Worm (Caenorhabditis elegans) whole organism, young adult: Measurements from ENCODE around the gene K01A6.7.
A peak's percentile ranks its signal among the peaks of the same experiment; 100 is the strongest.

ENCODE experiments used
- C06A6.2 ChIP-seq: fragments of 200-800 bp; sonication (Bioruptor generic); conservative IDR thresholded peaks from 2 replicates; pipeline ENCODE4 v1.3.6; 2022; ENCODE audit warnings: missing genetic modification characterization, missing compliant biosample characterization
- F37B4.10 ChIP-seq: fragments of 200-800 bp; sonication (Bioruptor generic); IDR thresholded peaks from 2 replicates; pipeline ENCODE4 v1.3.6; 2022; ENCODE audit warnings: missing genetic modification characterization, missing compliant biosample characterization
- F39B2.1 ChIP-seq: fragments of 200-800 bp; sonication (Bioruptor generic); IDR thresholded peaks from 2 replicates; pipeline ENCODE4 v1.3.6; 2022; ENCODE audit warnings: missing genetic modification reagents, missing genetic modification characterization, missing compliant biosample characterization
- F55B11.4 ChIP-seq: sonication (generic microtip); optimal IDR thresholded peaks from 2 replicates; lab custom pipeline; 2016; ENCODE audit warnings: missing compliant biosample characterization, missing genetic modification characterization, borderline replicate concordance; ENCODE audit not compliant: insufficient read depth
- F57C9.4 ChIP-seq: sonication (generic microtip); optimal IDR thresholded peaks from 2 replicates; lab custom pipeline; 2017; ENCODE audit warnings: mild to moderate bottlenecking, missing genetic modification characterization, missing compliant biosample characterization
- Y53F4B.3 ChIP-seq: fragments of 200-800 bp; sonication (Bioruptor generic); IDR thresholded peaks from 2 replicates; pipeline ENCODE4 v1.3.6; 2022; ENCODE audit warnings: missing genetic modification reagents, missing genetic modification characterization, missing compliant biosample characterization
- Y79H2A.3 ChIP-seq: fragments of 200-800 bp; sonication (Bioruptor generic); conservative IDR thresholded peaks from 2 replicates; pipeline ENCODE4 v1.3.6; 2022; ENCODE audit warnings: missing genetic modification reagents, missing genetic modification characterization, missing compliant biosample characterization
- attf-5 ChIP-seq: fragments of 200-800 bp; sonication (Bioruptor generic); optimal IDR thresholded peaks from 2 replicates; lab custom pipeline; 2018; ENCODE audit warnings: mild to moderate bottlenecking, missing genetic modification characterization, missing compliant biosample characterization
- ceh-40 ChIP-seq: fragments of 200-800 bp; sonication (Bioruptor generic); IDR thresholded peaks from 2 replicates; pipeline ENCODE4 v1.3.6; 2022; ENCODE audit warnings: missing genetic modification characterization, missing compliant biosample characterization
- ceh-58 ChIP-seq: fragments of 200-800 bp; sonication (Bioruptor generic); IDR thresholded peaks from 2 replicates; pipeline ENCODE4 v1.3.6; 2022; ENCODE audit warnings: missing genetic modification characterization, missing compliant biosample characterization
- ceh-91 ChIP-seq: fragments of 200-800 bp; sonication (Bioruptor generic); IDR thresholded peaks from 2 replicates; pipeline ENCODE4 v1.3.6; 2022; ENCODE audit warnings: missing genetic modification reagents, missing genetic modification characterization, missing compliant biosample characterization
- chd-7 ChIP-seq: sonication (generic microtip); optimal IDR thresholded peaks from 2 replicates; lab custom pipeline; 2016; ENCODE audit warnings: mild to moderate bottlenecking, missing genetic modification characterization, moderate library complexity, missing compliant biosample characterization
- dox-1 ChIP-seq: fragments of 200-800 bp; sonication (Bioruptor generic); IDR thresholded peaks from 2 replicates; pipeline ENCODE4 v1.3.6; 2022; ENCODE audit warnings: missing genetic modification reagents, missing genetic modification characterization, missing compliant biosample characterization
- dpff-1 ChIP-seq: sonication (generic microtip); optimal IDR thresholded peaks from 2 replicates; lab custom pipeline; 2017; ENCODE audit warnings: mild to moderate bottlenecking, missing genetic modification characterization, missing compliant biosample characterization
- hlh-12 ChIP-seq: sonication (generic microtip); optimal IDR thresholded peaks from 2 replicates; lab custom pipeline; 2016; ENCODE audit warnings: missing genetic modification characterization, missing compliant biosample characterization
- hmg-1.2 ChIP-seq: fragments of 200-800 bp; sonication (Bioruptor generic); IDR thresholded peaks from 2 replicates; pipeline ENCODE4 v1.3.6; 2022; ENCODE audit warnings: missing genetic modification reagents, missing genetic modification characterization, missing compliant biosample characterization
- lin-54 ChIP-seq: fragments of 200-800 bp; sonication (Bioruptor generic); optimal IDR thresholded peaks from 2 replicates; lab custom pipeline; 2018; ENCODE audit warnings: mild to moderate bottlenecking, missing genetic modification characterization, missing compliant biosample characterization
- lir-1 ChIP-seq: fragments of 200-800 bp; sonication (Bioruptor generic); conservative IDR thresholded peaks from 2 replicates; pipeline ENCODE4 v1.3.6; 2022; ENCODE audit warnings: missing genetic modification reagents, missing genetic modification characterization, missing compliant biosample characterization
- madf-3 ChIP-seq: fragments of 200-800 bp; sonication (Bioruptor generic); IDR thresholded peaks from 2 replicates; pipeline ENCODE4 v1.3.6; 2022; ENCODE audit warnings: missing genetic modification reagents, missing genetic modification characterization, missing compliant biosample characterization
- nfya-2 ChIP-seq: fragments of 200-800 bp; sonication (Bioruptor generic); IDR thresholded peaks from 2 replicates; pipeline ENCODE4 v1.3.6; 2022; ENCODE audit warnings: missing genetic modification reagents, missing genetic modification characterization, missing compliant biosample characterization
- nhr-120 ChIP-seq: fragments of 200-800 bp; sonication (Bioruptor generic); IDR thresholded peaks from 2 replicates; pipeline ENCODE4 v1.3.6; 2022; ENCODE audit warnings: missing genetic modification characterization, missing compliant biosample characterization
- nhr-179 ChIP-seq: sonication (generic microtip); optimal IDR thresholded peaks from 2 replicates; lab custom pipeline; 2016; ENCODE audit warnings: mild to moderate bottlenecking, missing genetic modification characterization, missing compliant biosample characterization
- nhr-27 ChIP-seq: fragments of 200-800 bp; sonication (Bioruptor generic); optimal IDR thresholded peaks from 2 replicates; lab custom pipeline; 2018; ENCODE audit warnings: mild to moderate bottlenecking, missing genetic modification characterization, moderate library complexity, missing compliant biosample characterization
- nhr-80 ChIP-seq: sonication (generic microtip); optimal IDR thresholded peaks from 2 replicates; lab custom pipeline; 2016; ENCODE audit warnings: missing genetic modification characterization, missing compliant biosample characterization
- rpc-1 ChIP-seq, 2 experiments: fragments of 150-350 bp in 1 of 2; sonication (generic microtip) in 1 of 2; optimal IDR thresholded peaks; 2 replicates each; lab custom pipeline; 2014 to 2018; ENCODE audit warnings: missing biosample characterization in 1 of 2, missing genetic modification characterization in 1 of 2, missing genetic modification reagents in 1 of 2, missing genotype in 1 of 2
- sea-2 ChIP-seq: fragments of 200-800 bp; sonication (Bioruptor generic); IDR thresholded peaks from 2 replicates; pipeline ENCODE4 v1.3.6; 2022; ENCODE audit warnings: missing genetic modification characterization, missing compliant biosample characterization
- snpc-1.1 ChIP-seq: sonication (generic microtip); optimal IDR thresholded peaks from 2 replicates; lab custom pipeline; 2017; ENCODE audit warnings: missing genetic modification characterization, mild to moderate bottlenecking, missing compliant biosample characterization, antibody characterized with exemption, moderate library complexity, missing genotype, missing genetic modification reagents; ENCODE audit not compliant: insufficient read depth
- snpc-1.3 ChIP-seq: sonication (generic microtip); optimal IDR thresholded peaks from 2 replicates; lab custom pipeline; 2017; ENCODE audit warnings: missing genetic modification characterization, mild to moderate bottlenecking, missing compliant biosample characterization, antibody characterized with exemption, moderate library complexity, missing genotype, missing genetic modification reagents; ENCODE audit not compliant: insufficient read depth
- somi-1 ChIP-seq: fragments of 200-800 bp; sonication (Bioruptor generic); optimal IDR thresholded peaks from 2 replicates; lab custom pipeline; 2018; ENCODE audit warnings: mild to moderate bottlenecking, missing genetic modification characterization, missing compliant biosample characterization
- unc-62 ChIP-seq: fragments of 150-350 bp; optimal IDR thresholded peaks from 2 replicates; lab custom pipeline; 2014; ENCODE audit warnings: missing biosample characterization, missing genetic modification reagents, missing genetic modification characterization
- xnd-1 ChIP-seq: sonication (generic microtip); optimal IDR thresholded peaks from 2 replicates; lab custom pipeline; 2016; ENCODE audit warnings: missing genotype, missing genetic modification reagents, missing genetic modification characterization, missing compliant biosample characterization
- ztf-22 ChIP-seq: fragments of 200-800 bp; sonication (Bioruptor generic); optimal IDR thresholded peaks from 2 replicates; lab custom pipeline; 2018; ENCODE audit warnings: mild to moderate bottlenecking, missing genetic modification characterization, moderate library complexity, missing compliant biosample characterization
- ztf-26 ChIP-seq: sonication (generic microtip); optimal IDR thresholded peaks from 2 replicates; lab custom pipeline; 2017; ENCODE audit warnings: missing genetic modification characterization, missing compliant biosample characterization
- ztf-3 ChIP-seq: fragments of 200-800 bp; sonication (Bioruptor generic); optimal IDR thresholded peaks from 2 replicates; lab custom pipeline; 2018; ENCODE audit warnings: mild to moderate bottlenecking, missing genetic modification characterization, missing compliant biosample characterization
- ztf-6 ChIP-seq: fragments of 200-800 bp; sonication (Bioruptor generic); IDR thresholded peaks from 2 replicates; pipeline ENCODE4 v1.3.6; 2022; ENCODE audit warnings: missing genetic modification reagents, missing genetic modification characterization, missing compliant biosample characterization

Gene K01A6.7

ce11 chrIV:11721878-11722277, 16.5 kb downstream of the K01A6.7 start:
- TF ChIP-seq nhr-80 (tag; lab: Kevin White, UChicago) = peak; percentile 54
- TF ChIP-seq attf-5 (GFP tag; lab: Kevin White, UChicago) = no peak

ce11 chrIV:11718653-11719052, 19.7 kb downstream of the K01A6.7 start:
- TF ChIP-seq xnd-1 (tag; lab: Kevin White, UChicago) (no peak), ztf-26 (tag; lab: Kevin White, UChicago) (peak; percentile 38), madf-3 (no peak), F37B4.10 (GFP tag; lab: Robert Waterston, UW) (no peak), somi-1 (peak; percentile 37), hmg-1.2 (GFP tag; lab: Robert Waterston, UW) (peak; percentile 49; the same call in 1 of the 2 replicates), F57C9.4 (tag; lab: Kevin White, UChicago) (no peak)

- TF ChIP-seq hmg-1.2 (GFP tag; lab: Robert Waterston, UW) (peak; percentile 22; the same call in 1 of the 2 replicates), dox-1 (GFP tag; lab: Robert Waterston, UW) (no peak)
- TF ChIP-seq, all 124 proteins: peak for 1
Observed at ce11 chrIV:11717094-11717876, 21.1 kb downstream of the K01A6.7 start.

- TF ChIP-seq rpc-1 (optimal IDR thresholded peaks at IDR 0.05; lab: Kevin White, UChicago) = no peak
- no peak for TF ChIP-seq rpc-1 (tag; optimal IDR thresholded peaks at IDR 0.05; lab: Kevin White, UChicago)
- no peak for TF ChIP-seq hlh-12
- no peak for TF ChIP-seq nhr-27 (tag; lab: Kevin White, UChicago)
- TF ChIP-seq chd-7 = no peak
- no peak for TF ChIP-seq ceh-58 (GFP tag; lab: Robert Waterston, UW)
- TF ChIP-seq lir-1 (GFP tag; lab: Robert Waterston, UW) = no peak
Observed at ce11 chrIV:11716414-11716813, 22.0 kb downstream of the K01A6.7 start.

- TF ChIP-seq ceh-40 (GFP tag; lab: Robert Waterston, UW) (no peak), nfya-2 (no peak), ztf-26 (tag; lab: Kevin White, UChicago) (no peak), unc-62 (no peak), dox-1 (GFP tag; lab: Robert Waterston, UW) (no peak)
- TF ChIP-seq, all 124 proteins: peak for 0
Observed at ce11 chrIV:11714739-11715138, 23.6 kb downstream of the K01A6.7 start, which contains the start of gene magi-1. Gene magi-1, plus strand, starts transcription at chrIV:11715039.

- TF ChIP-seq ztf-6 = no peak
- no peak for TF ChIP-seq ceh-91
- TF ChIP-seq, all 124 proteins: peak for 0
Observed at ce11 chrIV:11713289-11713688, 25.1 kb downstream of the K01A6.7 start.

ce11 chrIV:11710331-11710730, 28.0 kb downstream of the K01A6.7 start:
- TF ChIP-seq nhr-120 (no peak), chd-7 (no peak), F55B11.4 (tag; lab: Kevin White, UChicago) (no peak), ztf-3 (no peak), C06A6.2 (GFP tag; lab: Robert Waterston, UW) (no peak), ztf-22 (GFP tag; lab: Kevin White, UChicago) (no peak), F39B2.1 (GFP tag; lab: Robert Waterston, UW) (no peak), nhr-179 (tag; lab: Kevin White, UChicago) (no peak), Y79H2A.3 (no peak), lin-54 (GFP tag; lab: Kevin White, UChicago) (no peak), snpc-1.1 (tag; lab: Kevin White, UChicago) (no peak), hlh-12 (no peak), sea-2 (GFP tag; lab: Robert Waterston, UW) (no peak), dpff-1 (tag; lab: Kevin White, UChicago) (no peak), snpc-1.3 (tag; lab: Kevin White, UChicago) (no peak), Y53F4B.3 (GFP tag; lab: Robert Waterston, UW) (no peak), F37B4.10 (GFP tag; lab: Robert Waterston, UW) (no peak)
- TF ChIP-seq, all 124 proteins: peak for 0
